Fruit fly (Drosophila melanogaster): Measurements from ENCODE around the gene CG33783.

Gene CG33783

dm6 chr3R:10111815-10112185 lies 45.2 kb downstream of the CG33783 start (continued):
- TF ChIP-seq CG4820 (GFP tag; optimal IDR thresholded peaks at IDR 0.05), result no peak
- TF ChIP-seq sqz (GFP tag; optimal IDR thresholded peaks at IDR 0.05), result no peak
- no peak for TF ChIP-seq slbo (GFP tag; IDR thresholded peaks at IDR 0.05)
- peak in 1 of 2 experiments; percentile 37 for TF ChIP-seq bsh (GFP tag; optimal IDR thresholded peaks at IDR 0.05)
- TF ChIP-seq CG17568 (GFP tag; optimal IDR thresholded peaks at IDR 0.05), result no peak
- no peak for TF ChIP-seq Xrp1 (GFP tag; IDR thresholded peaks at IDR 0.05)
- TF ChIP-seq Doc3 (GFP tag; IDR thresholded peaks at IDR 0.05; ENCODE audit: partially characterized antibody), result no peak
- no peak for TF ChIP-seq Nf-YA (GFP tag; IDR thresholded peaks at IDR 0.05)
- TF ChIP-seq Hr78 (GFP tag; optimal IDR thresholded peaks at IDR 0.05), result no peak
- no peak for TF ChIP-seq MTF-1 (GFP tag; optimal IDR thresholded peaks at IDR 0.05; ENCODE audit: borderline replicate concordance)
- TF ChIP-seq CG17186 (GFP tag; optimal IDR thresholded peaks at IDR 0.05), result no peak
- TF ChIP-seq tin (GFP tag; optimal IDR thresholded peaks at IDR 0.05), result no peak
- no peak for TF ChIP-seq gcm (GFP tag; optimal IDR thresholded peaks at IDR 0.05)
- no peak for TF ChIP-seq BEAF-32 (GFP tag; optimal IDR thresholded peaks at IDR 0.05)
- TF ChIP-seq Six4 (GFP tag; optimal IDR thresholded peaks at IDR 0.05), result no peak
- TF ChIP-seq CG6689 (GFP tag; IDR thresholded peaks at IDR 0.05), result no peak
- no peak for TF ChIP-seq sisA (GFP tag; IDR thresholded peaks at IDR 0.05)
- TF ChIP-seq vnd (GFP tag; IDR thresholded peaks at IDR 0.05; ENCODE audit: partially characterized antibody), result no peak
- no peak for TF ChIP-seq CG8765 (GFP tag; IDR thresholded peaks at IDR 0.05)
- peak; percentile 7 for TF ChIP-seq CG13424 (tag; optimal IDR thresholded peaks at IDR 0.05)
- peak; percentile 45 for TF ChIP-seq CG31441 (GFP tag; IDR thresholded peaks at IDR 0.05)
- no peak for TF ChIP-seq CG18476 (GFP tag; optimal IDR thresholded peaks at IDR 0.05)
- no peak for TF ChIP-seq br (optimal IDR thresholded peaks at IDR 0.05)
- TF ChIP-seq CG3847 (GFP tag; IDR thresholded peaks at IDR 0.05), result no peak
- TF ChIP-seq Pdp1 (GFP tag; optimal IDR thresholded peaks at IDR 0.05), result no peak
- no peak for TF ChIP-seq stc (GFP tag; IDR thresholded peaks at IDR 0.05)
- no peak for TF ChIP-seq CG6854 (GFP tag; optimal IDR thresholded peaks at IDR 0.05)
- no peak; the same call in 2 of the 3 replicates for TF ChIP-seq zfh1 (GFP tag; IDR thresholded peaks at IDR 0.05)
- TF ChIP-seq CG17612 (GFP tag; IDR thresholded peaks at IDR 0.05), result no peak
- TF ChIP-seq dysf (GFP tag; IDR thresholded peaks at IDR 0.05), result 0 out of 3 replicates have a peak, but pooled peaks have one; percentile 16
- no peak for TF ChIP-seq CG10147 (GFP tag; optimal IDR thresholded peaks at IDR 0.05)
- 0 out of 3 replicates have a peak, but pooled peaks have one; percentile 10 for TF ChIP-seq CG11695 (GFP tag; IDR thresholded peaks at IDR 0.05)
- TF ChIP-seq CG1647 (GFP tag; optimal IDR thresholded peaks at IDR 0.05), result no peak
- no peak for TF ChIP-seq btn (GFP tag; optimal IDR thresholded peaks at IDR 0.05)
- TF ChIP-seq crp (GFP tag; optimal IDR thresholded peaks at IDR 0.05), result no peak
- no peak for TF ChIP-seq ftz-f1 (GFP tag; optimal IDR thresholded peaks at IDR 0.05)
- TF ChIP-seq fd64A (GFP tag; optimal IDR thresholded peaks at IDR 0.05), result no peak
- no peak for TF ChIP-seq Aef1 (GFP tag; IDR thresholded peaks at IDR 0.05)
- peak; percentile 24 for TF ChIP-seq bcd (GFP tag; optimal IDR thresholded peaks at IDR 0.05)
- no peak for TF ChIP-seq Lhr (GFP tag; optimal IDR thresholded peaks at IDR 0.05)
- TF ChIP-seq Dp (GFP tag; optimal IDR thresholded peaks at IDR 0.05), result no peak
- no peak for TF ChIP-seq CG2202 (tag; optimal IDR thresholded peaks at IDR 0.05)
- TF ChIP-seq amos (GFP tag; IDR thresholded peaks at IDR 0.05; ENCODE audit: partially characterized antibody), result no peak
- peak; percentile 49 for TF ChIP-seq CG11504 (tag; optimal IDR thresholded peaks at IDR 0.05)
- no peak for TF ChIP-seq CG13894 (tag; optimal IDR thresholded peaks at IDR 0.05)
- TF ChIP-seq crc (GFP tag; optimal IDR thresholded peaks at IDR 0.05), result no peak
- TF ChIP-seq CG32767 (GFP tag; IDR thresholded peaks at IDR 0.05), result no peak
- no peak for TF ChIP-seq CG9609 (GFP tag; optimal IDR thresholded peaks at IDR 0.05)
- TF ChIP-seq ranshi (GFP tag; IDR thresholded peaks at IDR 0.05), result 0 out of 2 replicates have a peak, but pooled peaks have one; percentile 22
- TF ChIP-seq CG16815 (GFP tag; optimal IDR thresholded peaks at IDR 0.05), result no peak
- TF ChIP-seq lilli (GFP tag; optimal IDR thresholded peaks at IDR 0.05), result no peak
